Fruit fly (Drosophila melanogaster) S2 (cell line): ENCODE results near the gene skd.

Source experiments
- CG8478 ChIP-seq: fragments of >200 bp; optimal IDR thresholded peaks from 2 replicates; lab custom pipeline; 2018
- CTCF ChIP-seq, 2 experiments: fragments of >200 bp; optimal IDR thresholded peaks; 2 replicates each; lab custom pipeline; 2018

DNA sequence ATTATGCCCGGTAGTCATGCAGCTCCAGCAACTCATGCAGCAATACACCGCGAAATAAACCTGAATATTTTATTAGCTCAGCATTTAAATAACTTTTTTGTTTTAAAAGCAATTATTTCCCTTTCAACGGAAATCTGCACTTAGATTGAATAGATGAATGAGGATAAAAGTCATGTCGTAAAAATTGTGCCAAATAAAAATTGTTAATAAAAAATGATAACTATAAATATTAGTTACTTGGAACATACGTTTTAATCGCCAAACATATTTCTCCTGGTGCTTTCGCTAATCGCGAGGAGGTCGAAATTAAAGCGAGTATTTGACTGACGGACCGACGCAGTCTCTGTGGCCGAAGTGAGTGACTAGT is 75.1 kb downstream of the skd start:
- TF ChIP-seq CTCF (optimal IDR thresholded peaks at IDR 0.05; lab: Kevin White, UChicago): no peak
- TF ChIP-seq CG8478 (lab: Kevin White, UChicago): no peak
